Fruit fly (Drosophila melanogaster) whole organism, embryonic: ENCODE results near the gene Est-Q.

Experiments
- ATbp ChIP-seq: fragments of 200-800 bp; sonication (Bioruptor generic); optimal IDR thresholded peaks from 2 replicates; lab custom pipeline; 2017; ENCODE audit warnings: missing biosample characterization, mild to moderate bottlenecking, missing genetic modification characterization, missing genetic modification reagents
- CG11723 ChIP-seq: fragments of 200-800 bp; sonication (Bioruptor generic); optimal IDR thresholded peaks from 2 replicates; lab custom pipeline; 2017; ENCODE audit warnings: missing biosample characterization, mild to moderate bottlenecking, missing genetic modification characterization
- CG12659 ChIP-seq: fragments of 200-800 bp; sonication (Bioruptor generic); optimal IDR thresholded peaks from 3 replicates; lab custom pipeline; 2017; ENCODE audit warnings: mild to moderate bottlenecking, missing biosample characterization, missing genetic modification reagents, missing genetic modification characterization
- CG12744 ChIP-seq: fragments of 200-800 bp; sonication (Bioruptor generic); optimal IDR thresholded peaks from 2 replicates; lab custom pipeline; 2016; ENCODE audit warnings: missing biosample characterization, missing genetic modification characterization
- CG14667 ChIP-seq: fragments of 200-800 bp; sonication (Bioruptor generic); IDR thresholded peaks from 2 replicates; pipeline ENCODE4 v1.3.6; 2022; ENCODE audit warnings: missing biosample characterization, missing genetic modification characterization
- CG14860 ChIP-seq: fragments of 200-800 bp; sonication (Bioruptor generic); IDR thresholded peaks from 3 replicates; pipeline ENCODE4 v1.3.6; 2022; ENCODE audit warnings: missing biosample characterization, missing genetic modification characterization; ENCODE audit not compliant: partially characterized antibody
- CG15479 ChIP-seq: fragments of 200-800 bp; sonication (Bioruptor generic); optimal IDR thresholded peaks from 3 replicates; lab custom pipeline; 2019; ENCODE audit warnings: missing biosample characterization, mild to moderate bottlenecking, missing genetic modification characterization, moderate library complexity
- CG17829 ChIP-seq: fragments of 200-800 bp; optimal IDR thresholded peaks from 2 replicates; lab custom pipeline; 2019; ENCODE audit warnings: missing biosample characterization, mild to moderate bottlenecking, missing genetic modification characterization, moderate library complexity
- CG17912 ChIP-seq: fragments of 200-800 bp; sonication (Bioruptor generic); optimal IDR thresholded peaks from 2 replicates; lab custom pipeline; 2018; ENCODE audit warnings: missing biosample characterization, mild to moderate bottlenecking, missing genetic modification characterization
- CG18262 ChIP-seq: fragments of 200-800 bp; optimal IDR thresholded peaks from 3 replicates; lab custom pipeline; 2019; ENCODE audit warnings: missing biosample characterization, mild to moderate bottlenecking, missing genetic modification characterization, moderate library complexity
- CG1832 ChIP-seq: fragments of 200-800 bp; sonication (Bioruptor generic); optimal IDR thresholded peaks from 2 replicates; lab custom pipeline; 2017; ENCODE audit warnings: missing biosample characterization, mild to moderate bottlenecking, missing genetic modification characterization, inconsistent platforms
- CG2199 ChIP-seq: fragments of 200-800 bp; sonication (Bioruptor generic); IDR thresholded peaks from 3 replicates; pipeline ENCODE4 v1.3.6; 2022; ENCODE audit warnings: missing biosample characterization, missing genetic modification characterization
- CG2875 ChIP-seq: fragments of 200-800 bp; sonication (Bioruptor generic); optimal IDR thresholded peaks from 2 replicates; lab custom pipeline; 2017; ENCODE audit warnings: missing biosample characterization, mild to moderate bottlenecking, missing genetic modification characterization, missing genetic modification reagents
- CG32772 ChIP-seq: fragments of 200-800 bp; sonication (Bioruptor generic); IDR thresholded peaks from 2 replicates; pipeline ENCODE4 v1.3.6; 2022; ENCODE audit warnings: missing biosample characterization, missing genetic modification characterization
- CG34422 ChIP-seq: fragments of 200-800 bp; sonication (Bioruptor generic); IDR thresholded peaks from 3 replicates; pipeline ENCODE4 v1.3.6; 2022; ENCODE audit warnings: missing biosample characterization, missing genetic modification characterization
- CG42726 ChIP-seq: fragments of 200-800 bp; sonication (Bioruptor generic); IDR thresholded peaks from 2 replicates; pipeline ENCODE4 v1.3.6; 2022; ENCODE audit warnings: missing biosample characterization, missing genetic modification characterization; ENCODE audit not compliant: partially characterized antibody
- CG5180 ChIP-seq: fragments of 200-800 bp; sonication (Bioruptor generic); optimal IDR thresholded peaks from 3 replicates; lab custom pipeline; 2017; ENCODE audit warnings: missing biosample characterization, missing genetic modification characterization, mild to moderate bottlenecking, moderate library complexity, missing genetic modification reagents
- CG6272 ChIP-seq: fragments of 200-800 bp; sonication (Bioruptor generic); IDR thresholded peaks from 2 replicates; pipeline ENCODE4 v1.3.6; 2022; ENCODE audit warnings: missing biosample characterization, missing genetic modification characterization
- CG6791 ChIP-seq: fragments of 200-800 bp; sonication (Bioruptor generic); IDR thresholded peaks from 3 replicates; pipeline ENCODE4 v1.3.6; 2022; ENCODE audit warnings: missing biosample characterization, missing genetic modification characterization; ENCODE audit not compliant: partially characterized antibody
- CG7271 ChIP-seq: fragments of 200-800 bp; sonication (Bioruptor generic); optimal IDR thresholded peaks from 2 replicates; lab custom pipeline; 2018; ENCODE audit warnings: missing biosample characterization, mild to moderate bottlenecking, missing genetic modification characterization, moderate library complexity
- CG7786 ChIP-seq: fragments of 200-800 bp; sonication (Bioruptor generic); optimal IDR thresholded peaks from 2 replicates; lab custom pipeline; 2016; ENCODE audit warnings: missing biosample characterization, missing genetic modification characterization
- CG7987 ChIP-seq: fragments of 200-800 bp; sonication (Bioruptor generic); optimal IDR thresholded peaks from 2 replicates; lab custom pipeline; 2018; ENCODE audit warnings: missing biosample characterization, mild to moderate bottlenecking, missing genetic modification characterization, moderate library complexity
- Deaf1 ChIP-seq: fragments of 200-800 bp; optimal IDR thresholded peaks from 3 replicates; lab custom pipeline; 2019; ENCODE audit warnings: missing biosample characterization, mild to moderate bottlenecking, missing genetic modification characterization, moderate library complexity
- Ets65A ChIP-seq: fragments of 200-800 bp; sonication (Bioruptor generic); peaks from one replicate; lab custom pipeline; 2016; ENCODE audit warnings: missing biosample characterization, missing genetic modification characterization
- Hand ChIP-seq: fragments of 200-800 bp; sonication (Bioruptor generic); optimal IDR thresholded peaks from 2 replicates; lab custom pipeline; 2017; ENCODE audit warnings: mild to moderate bottlenecking, missing biosample characterization, missing genetic modification reagents, missing genetic modification characterization
- Kr ChIP-seq: fragments of 200-800 bp; sonication (Bioruptor generic); optimal IDR thresholded peaks from 2 replicates; lab custom pipeline; 2017; ENCODE audit warnings: missing biosample characterization, mild to moderate bottlenecking, missing genetic modification characterization
- NC2α ChIP-seq: fragments of 200-800 bp; sonication (Bioruptor generic); optimal IDR thresholded peaks from 2 replicates; lab custom pipeline; 2016; ENCODE audit warnings: missing biosample characterization, missing genetic modification characterization
- Pdp1 ChIP-seq, 2 experiments: fragments of 200-800 bp; sonication (Bioruptor generic); optimal IDR thresholded peaks; 3 replicates each; lab custom pipeline; 2016; ENCODE audit warnings: missing biosample characterization in 2 of 2, missing genetic modification characterization in 2 of 2, mild to moderate bottlenecking in 1 of 2, moderate library complexity in 1 of 2
- Tbp ChIP-seq: fragments of >200 bp; optimal IDR thresholded peaks from 2 replicates; lab custom pipeline; 2018; ENCODE audit warnings: missing biosample characterization, missing genetic modification characterization
- Trl ChIP-seq, 3 experiments: fragments of >200 bp in 2 of 3; fragments of 200-800 bp in 1 of 3; sonication (Bioruptor generic) in 1 of 3; optimal IDR thresholded peaks; 2 replicates in 1 of 3; 3 replicates in 2 of 3; lab custom pipeline; 2016 to 2017; ENCODE audit warnings: missing biosample characterization in 1 of 3, missing genetic modification characterization in 1 of 3
- Vsx1 ChIP-seq: fragments of 200-800 bp; sonication (Bioruptor generic); optimal IDR thresholded peaks from 2 replicates; lab custom pipeline; 2017; ENCODE audit warnings: missing biosample characterization, mild to moderate bottlenecking, missing genetic modification characterization, missing genetic modification reagents
- ab ChIP-seq: fragments of 200-800 bp; sonication (Bioruptor generic); optimal IDR thresholded peaks from 2 replicates; lab custom pipeline; 2016; ENCODE audit warnings: missing biosample characterization, missing genetic modification characterization
- amos ChIP-seq: fragments of 200-800 bp; sonication (Bioruptor generic); IDR thresholded peaks from 2 replicates; pipeline ENCODE4 v1.3.6; 2022; ENCODE audit warnings: missing biosample characterization, missing genetic modification characterization; ENCODE audit not compliant: partially characterized antibody
- chif ChIP-seq, 2 experiments: fragments of 200-800 bp; sonication (Bioruptor generic); optimal IDR thresholded peaks; 3 replicates each; lab custom pipeline; 2016; ENCODE audit warnings: missing biosample characterization in 2 of 2, missing genetic modification characterization in 2 of 2
- croc ChIP-seq: fragments of 200-800 bp; sonication (Bioruptor generic); conservative IDR thresholded peaks from 3 replicates; pipeline ENCODE4 v1.3.6; 2022; ENCODE audit warnings: missing biosample characterization, missing genetic modification characterization
- cwo ChIP-seq: fragments of 200-800 bp; sonication (Bioruptor generic); optimal IDR thresholded peaks from 3 replicates; lab custom pipeline; 2017; ENCODE audit warnings: missing biosample characterization, missing genetic modification characterization, mild to moderate bottlenecking, moderate library complexity, missing genetic modification reagents
- dysf ChIP-seq: fragments of 200-800 bp; sonication (Bioruptor generic); IDR thresholded peaks from 3 replicates; pipeline ENCODE4 v1.3.6; 2022; ENCODE audit warnings: missing biosample characterization, missing genetic modification characterization
- eve ChIP-seq, 2 experiments: fragments of >200 bp; optimal IDR thresholded peaks; 2 replicates each; lab custom pipeline; 2017; ENCODE audit warnings: missing biosample characterization in 2 of 2, missing genetic modification characterization in 2 of 2
- gem ChIP-seq: fragments of 200-800 bp; sonication (Bioruptor generic); optimal IDR thresholded peaks from 2 replicates; lab custom pipeline; 2019; ENCODE audit warnings: missing biosample characterization, mild to moderate bottlenecking, missing genetic modification characterization, moderate library complexity
- grn ChIP-seq: fragments of 200-800 bp; sonication (Bioruptor generic); optimal IDR thresholded peaks from 3 replicates; lab custom pipeline; 2017; ENCODE audit warnings: missing biosample characterization, missing genetic modification characterization
- gt ChIP-seq: fragments of 200-800 bp; sonication (Bioruptor generic); IDR thresholded peaks from 2 replicates; pipeline ENCODE4 v1.3.6; 2022; ENCODE audit warnings: missing biosample characterization, missing genetic modification characterization
- pho ChIP-seq: fragments of 200-800 bp; sonication (Bioruptor generic); optimal IDR thresholded peaks from 2 replicates; lab custom pipeline; 2016; ENCODE audit warnings: missing biosample characterization, missing genetic modification characterization
- phol ChIP-seq: fragments of 200-800 bp; sonication (Bioruptor generic); optimal IDR thresholded peaks from 3 replicates; lab custom pipeline; 2018; ENCODE audit warnings: missing biosample characterization, mild to moderate bottlenecking, missing genetic modification characterization, moderate library complexity
- so ChIP-seq: fragments of 200-800 bp; sonication (Bioruptor generic); IDR thresholded peaks from 3 replicates; pipeline ENCODE4 v1.3.6; 2022; ENCODE audit warnings: missing biosample characterization, missing genetic modification characterization
- ssp ChIP-seq: fragments of 200-800 bp; sonication (Bioruptor generic); IDR thresholded peaks from 2 replicates; pipeline ENCODE4 v1.3.6; 2022; ENCODE audit warnings: missing biosample characterization, missing genetic modification characterization
- trh ChIP-seq: fragments of 200-800 bp; sonication (Bioruptor generic); optimal IDR thresholded peaks from 2 replicates; lab custom pipeline; 2016; ENCODE audit warnings: missing biosample characterization, missing genetic modification characterization
- unc-4 ChIP-seq: fragments of 200-800 bp; sonication (Bioruptor generic); IDR thresholded peaks from 2 replicates; pipeline ENCODE4 v1.3.6; 2022; ENCODE audit warnings: missing biosample characterization, missing genetic modification characterization; ENCODE audit not compliant: partially characterized antibody
- zen2 ChIP-seq: fragments of 200-800 bp; sonication (Bioruptor generic); IDR thresholded peaks from 3 replicates; pipeline ENCODE4 v1.3.6; 2022; ENCODE audit warnings: missing biosample characterization, missing genetic modification characterization; ENCODE audit not compliant: partially characterized antibody

Est-Q gene

DNA sequence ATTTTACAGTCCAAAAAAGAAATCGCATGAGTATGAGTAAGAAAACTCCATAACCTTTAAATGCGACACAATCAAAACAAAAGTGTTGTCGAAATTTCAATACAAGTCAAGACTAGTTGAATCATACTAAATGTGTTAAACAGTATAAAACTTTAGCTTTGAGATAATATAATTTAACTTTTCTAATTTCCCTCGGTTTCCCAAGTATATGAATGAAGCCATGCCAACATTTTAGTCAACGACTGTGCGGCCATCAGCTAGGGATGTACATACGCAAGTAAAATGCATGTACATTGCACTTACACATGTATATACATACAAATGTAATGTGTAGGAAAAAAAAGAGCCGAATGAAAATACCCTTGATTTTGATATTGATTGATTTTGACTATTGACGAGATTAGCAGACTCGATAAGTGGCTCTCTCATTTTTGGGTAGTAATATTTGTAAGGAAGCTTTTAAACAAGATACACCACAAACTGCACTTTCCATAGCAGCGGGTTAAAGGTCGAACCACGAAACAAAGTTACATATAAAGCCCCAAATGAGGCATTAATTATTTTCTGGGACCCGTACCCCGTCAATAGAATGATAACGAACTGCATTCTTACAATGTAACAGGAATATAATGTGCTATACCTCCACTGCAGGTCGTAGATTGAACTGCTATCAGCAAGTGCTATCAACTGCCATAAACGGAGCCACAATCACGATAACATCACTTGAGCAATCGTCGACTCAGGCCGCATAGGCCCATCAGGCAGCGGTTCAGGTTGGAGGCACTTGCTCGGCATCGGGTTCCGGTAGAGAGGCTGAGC lies 23.1 kb downstream of the Est-Q start (continued):
- TF ChIP-seq CG15479 (GFP tag; lab: Kevin White, UChicago) = no peak
- no peak for TF ChIP-seq Hand (GFP tag; lab: Kevin White, UChicago)
- no peak for TF ChIP-seq unc-4
- no peak for TF ChIP-seq CG42726
- TF ChIP-seq CG7987 (GFP tag; lab: Kevin White, UChicago) = no peak
- peak; percentile 20 for TF ChIP-seq CG17829 (tag; lab: Kevin White, UChicago)
- no peak for TF ChIP-seq Vsx1 (GFP tag; lab: Kevin White, UChicago)
- TF ChIP-seq pho (GFP tag; lab: Kevin White, UChicago) = peak; percentile 4
- TF ChIP-seq chif (GFP tag; optimal IDR thresholded peaks at IDR 0.05; lab: Kevin White, UChicago) = no peak
- no peak for TF ChIP-seq CG7786 (GFP tag; lab: Kevin White, UChicago)
- TF ChIP-seq CG34422 (GFP tag; lab: Robert Waterston, UW) = no peak
- no peak for TF ChIP-seq eve (GFP tag; optimal IDR thresholded peaks at IDR 0.05; lab: Kevin White, UChicago)
- no peak for TF ChIP-seq CG7271 (tag; lab: Kevin White, UChicago)
- TF ChIP-seq Ets65A (GFP tag; lab: Kevin White, UChicago) = peak; percentile 45
- no peak for TF ChIP-seq croc (GFP tag; lab: Robert Waterston, UW)
- no peak for TF ChIP-seq so (GFP tag; lab: Robert Waterston, UW)
- no peak for TF ChIP-seq CG6791
- TF ChIP-seq gt (GFP tag; lab: Robert Waterston, UW) = no peak
- TF ChIP-seq ssp (GFP tag; lab: Robert Waterston, UW) = no peak
- TF ChIP-seq NC2α (GFP tag; lab: Kevin White, UChicago) = no peak
- TF ChIP-seq ab = no peak
- TF ChIP-seq amos = no peak
- no peak for TF ChIP-seq CG14860 (GFP tag; lab: Robert Waterston, UW)
- no peak for TF ChIP-seq CG5180
- no peak for TF ChIP-seq Tbp
- no peak for TF ChIP-seq CG17912 (GFP tag; lab: Kevin White, UChicago)
- TF ChIP-seq dysf (GFP tag; lab: Robert Waterston, UW) = no peak
- TF ChIP-seq phol (tag; lab: Kevin White, UChicago) = no peak
- TF ChIP-seq CG32772 (GFP tag; lab: Robert Waterston, UW) = no peak
- no peak for TF ChIP-seq CG12744 (GFP tag; lab: Kevin White, UChicago)
- no peak for TF ChIP-seq Trl (optimal IDR thresholded peaks at IDR 0.05; lab: Kevin White, UChicago)
- no peak for TF ChIP-seq Trl (GFP tag; optimal IDR thresholded peaks at IDR 0.05; lab: Kevin White, UChicago)
- TF ChIP-seq CG2875 (GFP tag; lab: Kevin White, UChicago) = peak; percentile 26
- TF ChIP-seq CG18262 (tag; lab: Kevin White, UChicago) = peak; percentile 12
- TF ChIP-seq CG14667 (GFP tag; lab: Robert Waterston, UW) = no peak
- no peak for TF ChIP-seq CG12659
- TF ChIP-seq Kr = no peak
- no peak for TF ChIP-seq CG11723 (GFP tag; lab: Kevin White, UChicago)
- no peak for TF ChIP-seq Pdp1 (GFP tag; optimal IDR thresholded peaks at IDR 0.05; lab: Kevin White, UChicago)
- TF ChIP-seq grn (GFP tag; lab: Kevin White, UChicago) = no peak
- TF ChIP-seq CG2199 (GFP tag; lab: Robert Waterston, UW) = 0 out of 3 replicates have a peak, but pooled peaks have one; percentile 20
- TF ChIP-seq cwo = no peak
- no peak for TF ChIP-seq CG1832
- TF ChIP-seq CG6272 (GFP tag; lab: Robert Waterston, UW) = no peak
- TF ChIP-seq zen2 (GFP tag; lab: Robert Waterston, UW) = no peak
- no peak for TF ChIP-seq Deaf1
- no peak for TF ChIP-seq ATbp (GFP tag; lab: Kevin White, UChicago)
- TF ChIP-seq trh (GFP tag; lab: Kevin White, UChicago) = no peak
- no peak for TF ChIP-seq gem (tag; lab: Kevin White, UChicago)
